Fruit fly (Drosophila melanogaster): ENCODE data around the gene CG6638.

Gene CG6638

dm6 chr3L:8600752-8601433 lies 25.0 kb upstream of the CG6638 start, which contains the start of the genes Nelf-E and RpL14 (continued):
- TF ChIP-seq Asciz (GFP tag; optimal IDR thresholded peaks at IDR 0.05) (peak; percentile 95), CG12659 (GFP tag; optimal IDR thresholded peaks at IDR 0.05) (peak; percentile 99), CG2678 (tag; optimal IDR thresholded peaks at IDR 0.05) (peak; percentile 88), Hey (tag; optimal IDR thresholded peaks at IDR 0.05) (peak; percentile 94), otp (GFP tag; IDR thresholded peaks at IDR 0.05) (peak; percentile 96), az2 (GFP tag; optimal IDR thresholded peaks at IDR 0.05) (peak; percentile 76), CG5953 (GFP tag; IDR thresholded peaks at IDR 0.05) (peak; percentile 88), CG14050 (GFP tag; IDR thresholded peaks at IDR 0.05) (peak; percentile 89), vvl (GFP tag; IDR thresholded peaks at IDR 0.05) (peak; percentile 96), CG9727 (GFP tag; optimal IDR thresholded peaks at IDR 0.05) (peak; percentile 97), chn (GFP tag; optimal IDR thresholded peaks at IDR 0.05) (peak; percentile 91), sim (GFP tag; IDR thresholded peaks at IDR 0.05) (peak; percentile 86), CG17359 (tag; optimal IDR thresholded peaks at IDR 0.05) (peak; percentile 96), CG18764 (GFP tag; optimal IDR thresholded peaks at IDR 0.05) (peak; percentile 94), stc (GFP tag; IDR thresholded peaks at IDR 0.05) (peak; percentile 92), CG11695 (GFP tag; IDR thresholded peaks at IDR 0.05) (peak; percentile 82), Sox102F (GFP tag; optimal IDR thresholded peaks at IDR 0.05) (peak; percentile 80), Abd-B (GFP tag; optimal IDR thresholded peaks at IDR 0.05) (peak; percentile 66), CG9437 (GFP tag; optimal IDR thresholded peaks at IDR 0.05) (peak; percentile 88), rib (GFP tag; IDR thresholded peaks at IDR 0.05) (peak; percentile 84), h (optimal IDR thresholded peaks at IDR 0.05) (no peak), CG3726 (GFP tag; IDR thresholded peaks at IDR 0.05) (peak; percentile 39; the same call in 1 of the 3 replicates), Fer3 (tag; optimal IDR thresholded peaks at IDR 0.05) (peak; percentile 95), CG3281 (GFP tag; optimal IDR thresholded peaks at IDR 0.05) (peak; percentile 97), CG15514 (GFP tag; optimal IDR thresholded peaks at IDR 0.05) (peak; percentile 95), lbe (GFP tag; optimal IDR thresholded peaks at IDR 0.05) (peak; percentile 90), GATAe (GFP tag; conservative IDR thresholded peaks at IDR 0.05) (peak; percentile 66; the same call in 1 of the 2 replicates), so (GFP tag; IDR thresholded peaks at IDR 0.05) (peak; percentile 92), yki (optimal IDR thresholded peaks at IDR 0.05) (no peak), CG12769 (tag; optimal IDR thresholded peaks at IDR 0.05) (peak; percentile 96), CG1792 (GFP tag; optimal IDR thresholded peaks at IDR 0.05) (peak; percentile 96), ind (GFP tag; optimal IDR thresholded peaks at IDR 0.05) (peak; percentile 84), hkb (optimal IDR thresholded peaks at IDR 0.05) (no peak), hkb (GFP tag; IDR thresholded peaks at IDR 0.05) (peak; percentile 91), gro (GFP tag; optimal IDR thresholded peaks at IDR 0.05) (peak; percentile 97), CG1647 (GFP tag; optimal IDR thresholded peaks at IDR 0.05) (peak; percentile 91), dpn (GFP tag; optimal IDR thresholded peaks at IDR 0.05) (peak; percentile 87 to 97), Aef1 (GFP tag; IDR thresholded peaks at IDR 0.05) (peak; percentile 86), CG2712 (tag; optimal IDR thresholded peaks at IDR 0.05) (peak; percentile 92), Ravus (GFP tag; IDR thresholded peaks at IDR 0.05) (peak; percentile 54), Lim3 (GFP tag; IDR thresholded peaks at IDR 0.05) (0 out of 2 replicates have a peak, but pooled peaks have one; percentile 42), CG10274 (GFP tag; optimal IDR thresholded peaks at IDR 0.05) (peak; percentile 88), al (GFP tag; IDR thresholded peaks at IDR 0.05) (peak; percentile 89), Camta (GFP tag; optimal IDR thresholded peaks at IDR 0.05) (peak; percentile 96), lov (optimal IDR thresholded peaks at IDR 0.05) (no peak), lov (GFP tag; IDR thresholded peaks at IDR 0.05) (peak; percentile 97), HmgD (GFP tag; optimal IDR thresholded peaks at IDR 0.05) (peak; percentile 94), Eip74EF (GFP tag; optimal IDR thresholded peaks at IDR 0.05) (peak in 1 of 2 experiments; percentile 30), CG1233 (GFP tag; optimal IDR thresholded peaks at IDR 0.05) (peak; percentile 97), stwl (tag; optimal IDR thresholded peaks at IDR 0.05) (peak; percentile 98), z (GFP tag; IDR thresholded peaks at IDR 0.05) (peak; percentile 68; the same call in 2 of the 3 replicates)
